Fruit fly (Drosophila melanogaster) Kc167 (cell line): Measurements from ENCODE around the gene CG5860.

ENCODE experiments used
- Sin3A ChIP-seq: fragments of >200 bp; optimal IDR thresholded peaks from 2 replicates; lab custom pipeline; 2018; ENCODE audit warnings: missing external identifiers
- h ChIP-seq: fragments of >200 bp; optimal IDR thresholded peaks from 3 replicates; lab custom pipeline; 2018; ENCODE audit warnings: missing external identifiers

DNA sequence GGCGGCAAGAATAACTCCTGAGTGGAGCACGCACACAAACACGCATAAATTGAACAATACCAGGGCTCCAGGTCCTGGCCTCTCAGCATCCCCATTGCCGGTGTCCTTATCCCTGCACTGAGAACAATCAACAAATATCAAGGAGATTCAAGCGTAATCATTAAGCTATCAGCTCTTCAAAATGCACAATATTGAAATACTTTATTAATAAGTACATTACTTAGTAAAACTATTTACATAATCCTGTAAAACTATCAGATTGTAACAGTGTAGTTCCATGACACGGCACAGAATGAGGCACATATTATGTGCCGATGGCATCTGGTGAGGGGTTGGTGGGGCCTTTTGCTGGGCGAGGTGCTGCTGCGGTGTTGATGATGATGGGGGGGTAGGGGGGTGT, 38.3 kb upstream of the CG5860 start:
- no peak for TF ChIP-seq Sin3A
- TF ChIP-seq h (lab: Kevin White, UChicago): no peak
